Worm (Caenorhabditis elegans) whole organism, L4/young adult: ENCODE data around the gene K07E1.1.

Source experiments
- W03F9.2 ChIP-seq: fragments of 150-350 bp; optimal IDR thresholded peaks from 2 replicates; lab custom pipeline; 2014; ENCODE audit warnings: missing biosample characterization, missing genetic modification characterization
- dao-5 ChIP-seq: sonication (generic microtip); optimal IDR thresholded peaks from 2 replicates; lab custom pipeline; 2016; ENCODE audit warnings: missing genotype, missing genetic modification characterization, moderate library complexity, missing compliant biosample characterization
- him-1 ChIP-seq: sonication (generic microtip); optimal IDR thresholded peaks from 2 replicates; lab custom pipeline; 2016; ENCODE audit warnings: missing genotype, missing genetic modification reagents, missing genetic modification characterization, missing compliant biosample characterization

DNA sequence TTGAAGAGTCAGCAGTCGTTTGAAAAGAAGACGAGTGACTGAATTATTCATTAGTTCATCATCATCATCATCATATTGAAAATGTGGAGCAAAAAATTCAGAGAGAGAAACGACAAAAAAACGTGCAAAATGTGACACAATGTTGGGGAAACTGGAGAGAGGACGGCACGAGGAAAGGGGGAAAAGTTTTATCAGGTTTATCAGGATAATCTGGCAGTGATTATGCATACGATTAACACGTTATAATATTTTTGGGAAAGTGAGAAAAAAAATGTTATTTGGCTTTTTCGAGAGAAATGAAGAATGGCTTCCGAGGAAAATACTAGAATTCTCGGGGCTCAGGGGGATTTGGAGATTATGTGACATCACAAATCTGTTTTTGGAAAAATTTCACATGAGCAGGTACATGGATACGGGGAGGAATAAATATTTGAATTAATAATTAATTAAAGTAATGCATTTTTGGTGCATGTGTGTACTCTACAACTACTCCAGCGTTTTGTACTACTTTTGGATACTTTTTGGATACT, 45.7 kb upstream of the K07E1.1 start, which contains the start of gene camt-1:
- TF ChIP-seq W03F9.2 (tag; lab: Kevin White, UChicago) (no peak), dao-5 (no peak), him-1 (tag; lab: Kevin White, UChicago) (no peak)
